Fruit fly (Drosophila melanogaster) whole organism, embryonic: ENCODE measurements around the gene UGP.

Experiments used
- CG15073 ChIP-seq: fragments of 200-800 bp; sonication (Bioruptor generic); optimal IDR thresholded peaks from 2 replicates; lab custom pipeline; 2016; ENCODE audit warnings: missing biosample characterization, missing genetic modification characterization
- CG4404 ChIP-seq: fragments of 200-800 bp; sonication (Bioruptor generic); IDR thresholded peaks from 2 replicates; pipeline ENCODE4 v1.3.6; 2022; ENCODE audit warnings: missing biosample characterization, missing genetic modification characterization
- CG8089 ChIP-seq: fragments of 200-800 bp; sonication (Bioruptor generic); optimal IDR thresholded peaks from 3 replicates; lab custom pipeline; 2016; ENCODE audit warnings: missing biosample characterization, missing genetic modification characterization
- Dll ChIP-seq: fragments of 200-800 bp; sonication (Bioruptor generic); IDR thresholded peaks from 4 replicates; pipeline ENCODE4 v1.3.6; 2022; ENCODE audit warnings: missing biosample characterization, missing genetic modification characterization; ENCODE audit not compliant: partially characterized antibody
- Elba2 ChIP-seq: fragments of 200-800 bp; sonication (Bioruptor generic); optimal IDR thresholded peaks from 3 replicates; lab custom pipeline; 2016; ENCODE audit warnings: missing biosample characterization, missing genetic modification characterization
- NC2β ChIP-seq: fragments of 200-800 bp; sonication (Bioruptor generic); optimal IDR thresholded peaks from 2 replicates; lab custom pipeline; 2016; ENCODE audit warnings: missing biosample characterization, missing genetic modification characterization

DNA sequence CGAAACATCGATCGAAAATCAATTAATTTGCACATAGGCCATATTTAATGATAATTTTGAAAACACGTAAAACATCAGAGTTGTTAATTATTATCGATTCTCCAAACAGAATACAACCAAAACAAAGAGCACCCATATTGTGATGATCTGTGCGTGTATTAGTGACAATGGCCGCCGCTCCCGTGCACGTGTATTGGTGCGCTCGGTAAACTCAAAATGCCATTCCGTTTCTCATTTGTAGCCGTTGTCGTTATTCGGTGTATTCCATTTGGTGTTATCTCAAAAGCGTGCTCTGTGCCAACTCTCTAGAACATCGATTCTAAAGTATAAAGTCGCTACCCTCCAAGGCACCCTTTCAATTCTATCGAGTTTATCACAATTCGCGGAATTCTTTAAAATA lies 17.9 kb downstream of the UGP start:
- TF ChIP-seq CG15073 (GFP tag; lab: Kevin White, UChicago) (no peak), CG4404 (GFP tag; lab: Robert Waterston, UW) (no peak), Dll (no peak), NC2β (GFP tag; lab: Kevin White, UChicago) (no peak), CG8089 (GFP tag; lab: Kevin White, UChicago) (no peak), Elba2 (GFP tag; lab: Kevin White, UChicago) (no peak)
